Worm (Caenorhabditis elegans) whole organism, mixed stage, embryonic: Measurements from ENCODE around the gene W03A5.6.

ENCODE experiments used
- M03D4.4 ChIP-seq: sonication (generic microtip); optimal IDR thresholded peaks from 2 replicates; lab custom pipeline; 2017; ENCODE audit warnings: mild to moderate bottlenecking, missing genetic modification characterization, missing compliant biosample characterization
- ceh-39 ChIP-seq: fragments of 150-350 bp; optimal IDR thresholded peaks from 2 replicates; lab custom pipeline; 2014; ENCODE audit warnings: missing biosample characterization, missing genetic modification characterization
- ceh-43 ChIP-seq: fragments of 200-800 bp; sonication (Bioruptor generic); optimal IDR thresholded peaks from 2 replicates; lab custom pipeline; 2018; ENCODE audit warnings: mild to moderate bottlenecking, missing genetic modification characterization, moderate library complexity, missing compliant biosample characterization
- ceh-83 ChIP-seq: fragments of 200-800 bp; sonication (Bioruptor generic); optimal IDR thresholded peaks from 2 replicates; lab custom pipeline; 2018; ENCODE audit warnings: mild to moderate bottlenecking, missing genetic modification characterization, missing compliant biosample characterization
- elt-3 ChIP-seq: fragments of 150-350 bp; optimal IDR thresholded peaks from 2 replicates; lab custom pipeline; 2014; ENCODE audit warnings: missing biosample characterization, missing genetic modification characterization
- flh-1 ChIP-seq: fragments of 200-800 bp; sonication (Bioruptor generic); optimal IDR thresholded peaks from 2 replicates; lab custom pipeline; 2018; ENCODE audit warnings: mild to moderate bottlenecking, missing genetic modification characterization, moderate library complexity, missing compliant biosample characterization
- ham-2 ChIP-seq: fragments of 200-800 bp; sonication (Bioruptor generic); optimal IDR thresholded peaks from 2 replicates; lab custom pipeline; 2018; ENCODE audit warnings: mild to moderate bottlenecking, missing genetic modification characterization, missing compliant biosample characterization
- hlh-1 ChIP-seq: fragments of 150-350 bp; optimal IDR thresholded peaks from 2 replicates; lab custom pipeline; 2014; ENCODE audit warnings: missing biosample characterization, missing genetic modification reagents, missing genetic modification characterization
- lin-13 ChIP-seq: fragments of 150-350 bp; optimal IDR thresholded peaks from 2 replicates; lab custom pipeline; 2014; ENCODE audit warnings: missing biosample characterization, missing genetic modification characterization
- lin-32 ChIP-seq: fragments of 200-800 bp; sonication (Bioruptor generic); optimal IDR thresholded peaks from 2 replicates; lab custom pipeline; 2018; ENCODE audit warnings: mild to moderate bottlenecking, missing genetic modification characterization, missing compliant biosample characterization
- mep-1 ChIP-seq: fragments of 150-350 bp; optimal IDR thresholded peaks from 2 replicates; lab custom pipeline; 2017; ENCODE audit warnings: missing biosample characterization, missing genetic modification reagents, missing genetic modification characterization, inconsistent platforms
- nhr-12 ChIP-seq: fragments of 150-350 bp; optimal IDR thresholded peaks from 2 replicates; lab custom pipeline; 2014; ENCODE audit warnings: missing biosample characterization, missing genetic modification characterization
- nhr-2 ChIP-seq: fragments of 150-350 bp; optimal IDR thresholded peaks from 2 replicates; lab custom pipeline; 2014; ENCODE audit warnings: missing biosample characterization, missing genetic modification characterization
- nhr-237 ChIP-seq: fragments of 150-350 bp; optimal IDR thresholded peaks from 2 replicates; lab custom pipeline; 2014; ENCODE audit warnings: missing biosample characterization, missing genetic modification characterization
- nhr-28 ChIP-seq: fragments of 150-350 bp; optimal IDR thresholded peaks from 2 replicates; lab custom pipeline; 2014; ENCODE audit warnings: missing biosample characterization, missing genetic modification characterization
- nhr-76 ChIP-seq: sonication (generic microtip); optimal IDR thresholded peaks from 2 replicates; lab custom pipeline; 2017; ENCODE audit warnings: missing biosample characterization, missing genetic modification characterization
- pha-4 ChIP-seq: fragments of 150-350 bp; optimal IDR thresholded peaks from 2 replicates; lab custom pipeline; 2018; ENCODE audit warnings: missing biosample characterization, missing genetic modification reagents, missing genetic modification characterization
- sem-2 ChIP-seq: fragments of 200-800 bp; sonication (Bioruptor generic); optimal IDR thresholded peaks from 2 replicates; lab custom pipeline; 2018; ENCODE audit warnings: mild to moderate bottlenecking, missing genetic modification characterization, missing compliant biosample characterization
- snpc-4 ChIP-seq: fragments of 150-350 bp; optimal IDR thresholded peaks from 2 replicates; lab custom pipeline; 2014; ENCODE audit warnings: missing biosample characterization, missing genetic modification characterization
- sptf-1 ChIP-seq: sonication (generic microtip); optimal IDR thresholded peaks from 2 replicates; lab custom pipeline; 2017; ENCODE audit warnings: mild to moderate bottlenecking, missing genetic modification characterization, moderate library complexity, missing compliant biosample characterization
- tbx-8 ChIP-seq: fragments of 200-800 bp; sonication (Bioruptor generic); optimal IDR thresholded peaks from 2 replicates; lab custom pipeline; 2018; ENCODE audit warnings: mild to moderate bottlenecking, missing genetic modification characterization, moderate library complexity, missing compliant biosample characterization
- unc-120 ChIP-seq: sonication (generic microtip); optimal IDR thresholded peaks from 2 replicates; lab custom pipeline; 2017; ENCODE audit warnings: missing genetic modification characterization, missing compliant biosample characterization; ENCODE audit not compliant: poor library complexity, severe bottlenecking
- unc-39 ChIP-seq: fragments of 150-350 bp; optimal IDR thresholded peaks from 2 replicates; lab custom pipeline; 2014; ENCODE audit warnings: missing biosample characterization, missing genetic modification characterization
- unc-62 ChIP-seq: fragments of 150-350 bp; optimal IDR thresholded peaks from 2 replicates; lab custom pipeline; 2014; ENCODE audit warnings: missing biosample characterization, missing genetic modification reagents, missing genetic modification characterization
- zip-8 ChIP-seq: fragments of 150-350 bp; optimal IDR thresholded peaks from 2 replicates; lab custom pipeline; 2014; ENCODE audit warnings: missing biosample characterization, missing genetic modification characterization
- ztf-11 ChIP-seq: fragments of 150-350 bp; optimal IDR thresholded peaks from 2 replicates; lab custom pipeline; 2014; ENCODE audit warnings: missing biosample characterization, missing genetic modification characterization

W03A5.6 gene

DNA sequence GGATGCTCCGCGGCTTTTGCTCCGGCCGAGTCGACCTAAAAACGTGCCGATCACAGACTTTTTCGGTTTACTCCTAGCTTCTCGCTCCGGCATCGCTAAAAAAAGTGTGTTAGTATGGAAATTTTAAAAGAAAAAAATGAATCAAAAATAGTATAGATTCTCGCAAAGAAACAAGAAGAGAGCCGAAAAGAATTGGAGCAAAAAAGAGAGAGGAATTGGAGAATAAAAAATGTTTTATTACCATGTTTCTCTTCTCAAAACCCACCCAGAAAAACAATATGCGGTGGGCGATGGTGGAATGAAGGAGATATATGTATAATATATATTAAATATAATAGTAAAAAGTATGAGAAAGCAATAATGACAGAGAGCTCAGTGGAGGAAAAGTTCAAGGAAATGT, at the start of gene W03A5.6:
Gene W03A5.6 (minus strand): TSS at position 101 of the 400 bp plus-strand sequence.
- TF ChIP-seq flh-1: no peak
- no peak for TF ChIP-seq ztf-11 (tag; lab: Kevin White, UChicago)
- no peak for TF ChIP-seq ceh-43
- TF ChIP-seq unc-62 (GFP tag; lab: Kevin White, UChicago): no peak
- TF ChIP-seq sem-2: no peak
- TF ChIP-seq snpc-4 (tag; lab: Kevin White, UChicago): no peak
- TF ChIP-seq nhr-237 (tag; lab: Kevin White, UChicago): no peak
- no peak for TF ChIP-seq nhr-12 (tag; lab: Kevin White, UChicago)
- no peak for TF ChIP-seq mep-1 (tag; lab: Kevin White, UChicago)
- TF ChIP-seq, all 35 proteins: peak for 0

DNA sequence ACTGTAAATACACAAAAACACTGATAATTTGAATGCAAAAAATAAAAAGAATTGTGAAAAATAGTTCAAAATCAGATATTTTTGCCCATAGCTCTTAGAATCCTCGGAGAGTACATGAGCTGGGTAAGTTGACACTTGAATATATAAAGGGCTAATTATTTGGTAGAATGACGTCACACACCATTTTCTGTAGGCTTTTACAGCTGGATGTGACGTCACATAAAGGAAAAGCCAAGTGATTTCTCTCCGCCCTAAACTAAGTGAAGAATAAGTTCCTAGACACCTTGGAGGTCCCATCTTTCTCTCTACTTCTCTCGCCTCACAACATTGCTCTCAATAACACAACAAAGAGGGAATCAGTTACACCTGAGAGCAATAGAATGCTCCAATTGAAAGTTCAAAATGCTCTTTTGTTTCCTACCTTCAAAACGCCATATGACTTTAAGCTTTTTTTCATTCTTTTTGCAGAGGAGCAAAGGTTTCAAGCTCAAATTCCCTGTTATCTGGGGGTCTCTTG, 46.7 kb upstream of the W03A5.6 start, which contains the start of gene osg-1:
Gene osg-1 (plus strand): TSS at position 467 of the 517 bp plus-strand sequence.
- TF ChIP-seq sptf-1 (tag; lab: Kevin White, UChicago) (no peak), zip-8 (tag; lab: Kevin White, UChicago) (peak; percentile 98)

DNA sequence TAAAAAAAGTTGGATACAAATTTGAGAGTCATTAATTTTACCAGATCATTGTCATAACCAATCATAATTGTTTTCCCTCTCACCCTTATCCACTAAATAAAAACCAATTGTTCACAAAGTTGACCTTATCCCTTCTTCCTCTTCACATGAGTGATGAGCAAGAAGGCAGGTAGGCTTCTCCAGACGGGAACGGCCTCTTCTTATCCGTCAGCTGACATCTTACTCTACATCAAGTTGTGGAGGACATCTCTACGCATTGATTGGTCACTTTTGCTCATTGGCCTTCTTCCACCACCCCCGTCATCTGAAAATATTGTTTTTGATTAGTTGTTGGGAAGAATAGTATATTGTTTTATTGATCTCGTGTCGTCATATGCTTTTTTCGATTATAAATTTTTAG, 45.9 kb upstream of the W03A5.6 start:
- TF ChIP-seq hlh-1 (tag; lab: Kevin White, UChicago) (peak; percentile 95), nhr-28 (tag; lab: Kevin White, UChicago) (no peak), nhr-2 (tag; lab: Kevin White, UChicago) (no peak), nhr-76 (no peak), unc-62 (GFP tag; lab: Kevin White, UChicago) (peak; percentile 60), unc-120 (tag; lab: Kevin White, UChicago) (peak; percentile 58)

DNA sequence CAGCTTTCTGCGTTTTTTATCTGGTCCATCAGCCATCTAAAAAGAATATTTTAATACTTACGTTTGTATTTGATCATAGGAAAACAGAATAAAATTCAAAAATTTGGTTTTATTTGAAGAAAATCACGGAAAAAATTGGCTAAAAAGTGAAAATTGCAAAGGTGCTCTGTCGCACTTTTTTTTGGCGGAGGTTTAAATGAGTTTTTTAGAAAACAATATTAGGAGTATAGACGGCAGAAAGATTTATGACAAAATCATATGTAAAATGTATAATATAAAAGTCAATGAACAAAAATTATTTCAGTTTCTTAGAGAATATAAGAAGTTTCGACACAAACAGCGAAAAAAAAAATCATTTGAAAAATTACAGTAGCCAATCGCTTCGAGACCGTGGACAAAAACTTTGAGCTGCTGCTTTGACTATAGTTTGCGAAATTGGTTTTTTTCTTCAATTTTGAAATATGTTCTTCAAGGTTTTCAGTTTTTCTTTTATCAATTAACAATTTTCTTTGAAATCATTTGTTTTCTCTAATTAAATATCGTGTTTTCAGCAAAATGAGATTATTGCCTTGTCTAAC, 43.4 kb upstream of the W03A5.6 start, which contains the start of the genes R02F2.7 and R02F2.4:
Gene R02F2.7 (minus strand): TSS at position 36 of the 578 bp plus-strand sequence.
Gene R02F2.4 (plus strand): TSS at position 552 of the 578 bp plus-strand sequence.
- TF ChIP-seq ceh-83 (GFP tag; lab: Kevin White, UChicago) (no peak), flh-1 (no peak), hlh-1 (tag; lab: Kevin White, UChicago) (no peak), lin-32 (GFP tag; lab: Kevin White, UChicago) (no peak)

DNA sequence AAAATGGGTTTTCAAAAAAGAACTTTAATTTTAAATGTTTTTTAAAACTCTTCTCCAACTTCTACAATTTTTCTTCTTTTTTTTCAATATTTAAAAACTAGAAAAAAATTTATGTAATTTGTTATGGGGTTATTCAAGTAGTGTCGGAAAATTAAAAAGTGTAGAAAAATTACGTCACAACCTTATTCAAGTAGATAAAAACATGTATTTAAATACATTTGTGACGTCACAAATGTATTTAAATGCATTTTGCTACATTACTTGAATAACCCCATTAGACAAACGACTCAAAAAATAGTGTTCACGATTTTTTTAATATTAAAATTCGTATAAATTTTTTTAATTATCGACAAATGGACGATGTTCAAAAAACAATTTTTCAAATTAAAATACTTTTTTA, 40.4 kb upstream of the W03A5.6 start:
- TF ChIP-seq zip-8 (tag; lab: Kevin White, UChicago): peak; percentile 92

DNA sequence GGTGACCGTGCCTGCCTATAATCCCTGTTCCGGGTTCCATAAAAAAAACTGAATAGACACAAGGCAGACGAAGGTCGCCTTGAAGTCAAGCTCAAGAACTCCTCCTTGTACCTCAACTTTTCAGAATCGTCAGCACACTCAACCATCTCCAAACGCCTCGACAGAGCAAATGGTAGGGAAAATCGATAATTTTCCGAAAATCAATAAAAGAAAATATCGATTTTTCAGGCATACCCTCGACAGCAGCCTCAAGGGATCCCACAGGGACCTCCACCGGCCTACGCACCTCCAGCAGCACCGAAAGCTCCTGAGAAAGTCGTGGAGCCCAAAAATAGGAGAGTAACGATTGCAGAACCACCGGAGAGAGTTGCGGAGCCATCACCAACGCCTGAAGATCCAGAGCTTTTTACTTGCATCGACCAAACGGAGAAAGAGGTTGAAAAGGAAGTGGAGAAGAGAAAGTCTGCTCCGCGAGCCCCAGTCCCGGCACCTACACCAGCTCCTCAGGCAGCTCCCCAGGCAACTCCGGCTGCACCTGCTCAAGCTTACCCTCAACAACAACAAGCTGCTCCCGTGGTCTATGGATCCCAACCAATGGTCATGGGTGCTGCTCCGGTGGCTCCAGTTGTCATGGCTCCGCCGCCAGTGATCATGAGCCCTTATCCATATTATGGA, 39.2 kb upstream of the W03A5.6 start:
- TF ChIP-seq sptf-1 (tag; lab: Kevin White, UChicago): no peak
- TF ChIP-seq unc-120 (tag; lab: Kevin White, UChicago): no peak
- no peak for TF ChIP-seq nhr-12 (tag; lab: Kevin White, UChicago)
- no peak for TF ChIP-seq mep-1 (tag; lab: Kevin White, UChicago)
- no peak for TF ChIP-seq nhr-28 (tag; lab: Kevin White, UChicago)
- no peak for TF ChIP-seq sem-2
- no peak for TF ChIP-seq M03D4.4 (tag; lab: Kevin White, UChicago)
- TF ChIP-seq nhr-76: no peak

DNA sequence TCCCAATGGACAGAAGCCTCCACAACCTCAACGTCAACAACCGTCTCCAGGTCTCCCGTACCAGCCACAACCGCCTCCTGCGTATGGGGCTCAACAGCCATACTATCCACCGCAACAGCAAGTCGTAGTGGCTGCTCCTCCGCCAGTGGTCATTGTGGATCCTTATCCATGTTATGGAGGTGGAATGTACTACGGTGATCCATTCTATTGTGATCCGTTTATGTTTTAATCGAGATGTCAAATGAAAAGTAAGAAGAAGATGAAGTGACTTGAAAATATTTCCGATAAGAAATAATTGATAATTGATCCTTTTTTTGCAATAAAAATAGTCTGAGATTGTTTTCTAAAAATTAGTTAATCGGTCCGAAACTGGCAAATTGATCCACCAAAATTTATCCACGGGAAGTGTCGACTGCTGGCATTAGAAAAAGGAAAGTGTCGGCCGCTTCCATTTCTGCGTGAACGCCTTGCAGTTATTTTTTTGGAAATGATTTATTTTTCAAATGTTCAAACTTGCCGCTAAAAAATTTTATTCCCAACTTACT, 38.5 kb upstream of the W03A5.6 start, which contains the start of the genes R02F2.6 and R02F2.5:
Gene R02F2.6 (minus strand): TSS at position 101 of the 545 bp plus-strand sequence.
Gene R02F2.5 (plus strand): TSS at position 495 of the 545 bp plus-strand sequence.
- TF ChIP-seq nhr-12 (tag; lab: Kevin White, UChicago) (no peak), unc-39 (tag; lab: Kevin White, UChicago) (no peak), unc-120 (tag; lab: Kevin White, UChicago) (no peak), tbx-8 (GFP tag; lab: Kevin White, UChicago) (no peak), unc-62 (GFP tag; lab: Kevin White, UChicago) (no peak), nhr-2 (tag; lab: Kevin White, UChicago) (no peak), lin-13 (no peak), ham-2 (GFP tag; lab: Kevin White, UChicago) (no peak), elt-3 (tag; lab: Kevin White, UChicago) (no peak), ceh-39 (tag; lab: Kevin White, UChicago) (no peak), ztf-11 (tag; lab: Kevin White, UChicago) (no peak), zip-8 (tag; lab: Kevin White, UChicago) (no peak), nhr-237 (tag; lab: Kevin White, UChicago) (no peak), mep-1 (tag; lab: Kevin White, UChicago) (no peak), nhr-76 (no peak), pha-4 (tag; lab: Kevin White, UChicago) (no peak)
- TF ChIP-seq, all 35 proteins: peak for 0
